Worm (Caenorhabditis elegans): ENCODE results near the gene C47E12.13.

The C47E12.13 gene

ce11 chrIV:10007758-10008157 is 1.1 kb upstream of the C47E12.13 start (continued):
- TF ChIP-seq Y55F3AM.14 (GFP tag; optimal IDR thresholded peaks at IDR 0.05) (no peak), unc-39 (tag; optimal IDR thresholded peaks at IDR 0.05) (no peak), R02D3.7 (tag; optimal IDR thresholded peaks at IDR 0.05) (no peak)

ce11 chrIV:10003372-10003771 is 3.3 kb downstream of the C47E12.13 start, which contains the start of the genes C47E12.2 and sars-1:
TSS of gene C47E12.2 (minus strand) at chrIV:10003502.
TSS of gene sars-1 (plus strand) at chrIV:10003726.
- no peak for TF ChIP-seq blmp-1 (tag; optimal IDR thresholded peaks at IDR 0.05; ENCODE audit: insufficient read depth)
- peak; percentile 18 for TF ChIP-seq C34F6.9 (tag; optimal IDR thresholded peaks at IDR 0.05)
- peak; percentile 58 to 92 for TF ChIP-seq lsy-2 (tag; optimal IDR thresholded peaks at IDR 0.05)
- TF ChIP-seq nhr-77 (tag; optimal IDR thresholded peaks at IDR 0.05), result no peak
- peak; percentile 88 for TF ChIP-seq nhr-129 (tag; optimal IDR thresholded peaks at IDR 0.05)
- TF ChIP-seq crh-2 (tag; optimal IDR thresholded peaks at IDR 0.05), result peak; percentile 32

ce11 chrIV:10001748-10002147 is 4.9 kb downstream of the C47E12.13 start, which contains the start of gene C47E12.3:
TSS of gene C47E12.3 (minus strand) at chrIV:10001848.
- TF ChIP-seq nhr-12 (tag; optimal IDR thresholded peaks at IDR 0.05) (no peak), C34F6.9 (tag; optimal IDR thresholded peaks at IDR 0.05) (no peak), alr-1 (tag; optimal IDR thresholded peaks at IDR 0.05) (no peak), ceh-16 (tag; optimal IDR thresholded peaks at IDR 0.05) (no peak), elt-1 (tag; optimal IDR thresholded peaks at IDR 0.05) (no peak), ama-1 (optimal IDR thresholded peaks at IDR 0.05) (no peak), sma-9 (GFP tag; optimal IDR thresholded peaks at IDR 0.05) (no peak), sma-9 (tag; optimal IDR thresholded peaks at IDR 0.05) (no peak), mbf-1 (tag; optimal IDR thresholded peaks at IDR 0.05) (no peak), fos-1 (tag; optimal IDR thresholded peaks at IDR 0.05) (no peak)

ce11 chrIV:9998487-9999218 is 8.0 kb downstream of the C47E12.13 start, which contains the start of gene pyp-1:
TSS of gene pyp-1 (minus strand) at chrIV:9998925.
- TF ChIP-seq nhr-129 (tag; optimal IDR thresholded peaks at IDR 0.05) (no peak), R02D3.7 (tag; optimal IDR thresholded peaks at IDR 0.05) (no peak), lsy-2 (tag; optimal IDR thresholded peaks at IDR 0.05) (peak in 1 of 2 experiments; percentile 69), ama-1 (optimal IDR thresholded peaks at IDR 0.05) (peak; percentile 33), sma-9 (GFP tag; optimal IDR thresholded peaks at IDR 0.05) (peak; percentile 22), sma-9 (tag; optimal IDR thresholded peaks at IDR 0.05) (no peak), ceh-82 (tag; optimal IDR thresholded peaks at IDR 0.05) (no peak), unc-39 (tag; optimal IDR thresholded peaks at IDR 0.05) (no peak), fos-1 (tag; optimal IDR thresholded peaks at IDR 0.05) (peak; percentile 56), mdl-1 (tag; optimal IDR thresholded peaks at IDR 0.05) (no peak), unc-55 (GFP tag; optimal IDR thresholded peaks at IDR 0.05) (peak; percentile 34), nhr-12 (tag; optimal IDR thresholded peaks at IDR 0.05) (no peak), nhr-77 (tag; optimal IDR thresholded peaks at IDR 0.05) (no peak), sem-4 (tag; optimal IDR thresholded peaks at IDR 0.05) (no peak), nhr-23 (tag; optimal IDR thresholded peaks at IDR 0.05) (no peak), sma-3 (GFP tag; optimal IDR thresholded peaks at IDR 0.05) (no peak), ZK546.5 (tag; optimal IDR thresholded peaks at IDR 0.05) (no peak), gmeb-1 (tag; optimal IDR thresholded peaks at IDR 0.05) (no peak), ztf-4 (tag; optimal IDR thresholded peaks at IDR 0.05) (no peak), snpc-4 (tag; optimal IDR thresholded peaks at IDR 0.05) (no peak), unc-62 (GFP tag; optimal IDR thresholded peaks at IDR 0.05) (no peak), C34F6.9 (tag; optimal IDR thresholded peaks at IDR 0.05) (no peak)

- TF ChIP-seq lin-39 (tag; optimal IDR thresholded peaks at IDR 0.05), result no peak
- TF ChIP-seq ZK546.5 (tag; optimal IDR thresholded peaks at IDR 0.05), result no peak
- TF ChIP-seq mbf-1 (tag; optimal IDR thresholded peaks at IDR 0.05), result no peak
- TF ChIP-seq ztf-11 (tag; optimal IDR thresholded peaks at IDR 0.05), result no peak
- TF ChIP-seq ceh-82 (tag; optimal IDR thresholded peaks at IDR 0.05), result no peak
- no peak for TF ChIP-seq nhr-129 (tag; optimal IDR thresholded peaks at IDR 0.05)
- no peak for TF ChIP-seq nhr-23 (tag; optimal IDR thresholded peaks at IDR 0.05)
- TF ChIP-seq nhr-25 (tag; optimal IDR thresholded peaks at IDR 0.05), result peak; percentile 67
- no peak for TF ChIP-seq dmd-4 (tag; optimal IDR thresholded peaks at IDR 0.05)
- peak; percentile 86 for TF ChIP-seq crh-2 (tag; optimal IDR thresholded peaks at IDR 0.05)
- TF ChIP-seq F13H6.1 (tag; optimal IDR thresholded peaks at IDR 0.05), result peak; percentile 13
- no peak for TF ChIP-seq ceh-16 (tag; optimal IDR thresholded peaks at IDR 0.05)
- TF ChIP-seq lin-13 (GFP tag; optimal IDR thresholded peaks at IDR 0.05), result no peak
- no peak for TF ChIP-seq lin-11 (tag; optimal IDR thresholded peaks at IDR 0.05)
- no peak for TF ChIP-seq unc-39 (tag; optimal IDR thresholded peaks at IDR 0.05)
- TF ChIP-seq unc-62 (GFP tag; optimal IDR thresholded peaks at IDR 0.05), result no peak
- TF ChIP-seq R02D3.7 (tag; optimal IDR thresholded peaks at IDR 0.05), result no peak
- peak; percentile 5 for TF ChIP-seq gmeb-1 (tag; optimal IDR thresholded peaks at IDR 0.05)
- no peak for TF ChIP-seq zag-1 (tag; optimal IDR thresholded peaks at IDR 0.05)
- peak in 1 of 2 experiments; percentile 50 for TF ChIP-seq lsy-2 (tag; optimal IDR thresholded peaks at IDR 0.05)
- TF ChIP-seq nhr-6 (tag; optimal IDR thresholded peaks at IDR 0.05), result no peak
- TF ChIP-seq ztf-1 (GFP tag; conservative IDR thresholded peaks at IDR 0.05), result no peak
- TF ChIP-seq nhr-10 (tag; optimal IDR thresholded peaks at IDR 0.05), result no peak
- TF ChIP-seq C34F6.9 (tag; optimal IDR thresholded peaks at IDR 0.05), result peak; percentile 55
- TF ChIP-seq unc-55 (GFP tag; optimal IDR thresholded peaks at IDR 0.05), result peak; percentile 55
- TF ChIP-seq nhr-21 (tag; optimal IDR thresholded peaks at IDR 0.05), result peak; percentile 28
- no peak for TF ChIP-seq sma-9 (GFP tag; optimal IDR thresholded peaks at IDR 0.05)
- no peak for TF ChIP-seq sma-9 (tag; optimal IDR thresholded peaks at IDR 0.05)
Observed at ce11 chrIV:9994895-9995394, 11.7 kb downstream of the C47E12.13 start, which contains the start of gene uba-1. TSS of gene uba-1 (minus strand) at chrIV:9994945.

All from whole organism, L2 larva.